Worm (Caenorhabditis elegans): ENCODE measurements around the gene gly-8.

ce11 chrIII:11580428-11580885 lies 44.6 kb upstream of the gly-8 start, which contains the start of gene Y66D12A.7:
- no peak for TF ChIP-seq lin-11 (tag; optimal IDR thresholded peaks at IDR 0.05)
- TF ChIP-seq sox-4 (tag; optimal IDR thresholded peaks at IDR 0.05): no peak
- no peak for TF ChIP-seq nfya-1 (tag; optimal IDR thresholded peaks at IDR 0.05)
- TF ChIP-seq dmd-4 (tag; optimal IDR thresholded peaks at IDR 0.05; ENCODE audit: borderline replicate concordance): no peak
- no peak for TF ChIP-seq elt-2 (tag; optimal IDR thresholded peaks at IDR 0.05)
- TF ChIP-seq elt-4 (tag; optimal IDR thresholded peaks at IDR 0.05): no peak
- TF ChIP-seq pag-3 (tag; optimal IDR thresholded peaks at IDR 0.05; ENCODE audit: borderline replicate concordance): no peak
- TF ChIP-seq pha-4 (tag; optimal IDR thresholded peaks at IDR 0.05): no peak
- TF ChIP-seq unc-86 (tag; optimal IDR thresholded peaks at IDR 0.05): no peak
- no peak for TF ChIP-seq pax-1 (tag; optimal IDR thresholded peaks at IDR 0.05)
- no peak for TF ChIP-seq K09A11.1 (tag; optimal IDR thresholded peaks at IDR 0.05; ENCODE audit: insufficient read depth)

Data from whole organism, late embryonic.